Fruit fly (Drosophila melanogaster) whole organism, embryonic: ENCODE data around the gene CG31559.
A peak's percentile ranks its signal among the peaks of the same experiment; 100 is the strongest.

Source experiments
- Bgb ChIP-seq: fragments of 200-800 bp; sonication (Bioruptor generic); IDR thresholded peaks from 2 replicates; pipeline ENCODE4 v1.3.6; 2022; ENCODE audit warnings: missing biosample characterization, missing genetic modification characterization; ENCODE audit not compliant: partially characterized antibody
- CG10366 ChIP-seq: fragments of 200-800 bp; sonication (Bioruptor generic); IDR thresholded peaks from 2 replicates; pipeline ENCODE4 v1.3.6; 2022; ENCODE audit warnings: missing biosample characterization, missing genetic modification characterization
- CG10431 ChIP-seq: fragments of 200-800 bp; sonication (Bioruptor generic); optimal IDR thresholded peaks from 3 replicates; lab custom pipeline; 2018; ENCODE audit warnings: missing biosample characterization, mild to moderate bottlenecking, missing genetic modification characterization
- CG14667 ChIP-seq: fragments of 200-800 bp; sonication (Bioruptor generic); IDR thresholded peaks from 2 replicates; pipeline ENCODE4 v1.3.6; 2022; ENCODE audit warnings: missing biosample characterization, missing genetic modification characterization
- CG14710 ChIP-seq: fragments of 200-800 bp; sonication (Bioruptor generic); optimal IDR thresholded peaks from 3 replicates; lab custom pipeline; 2019; ENCODE audit warnings: missing biosample characterization, mild to moderate bottlenecking, missing genetic modification characterization, moderate library complexity
- CG14860 ChIP-seq: fragments of 200-800 bp; sonication (Bioruptor generic); IDR thresholded peaks from 3 replicates; pipeline ENCODE4 v1.3.6; 2022; ENCODE audit warnings: missing biosample characterization, missing genetic modification characterization; ENCODE audit not compliant: partially characterized antibody
- CG15601 ChIP-seq: fragments of 200-800 bp; sonication (Bioruptor generic); optimal IDR thresholded peaks from 3 replicates; lab custom pipeline; 2019; ENCODE audit warnings: missing biosample characterization, mild to moderate bottlenecking, missing genetic modification characterization, moderate library complexity
- CG17385 ChIP-seq: fragments of 200-800 bp; sonication (Bioruptor generic); optimal IDR thresholded peaks from 3 replicates; lab custom pipeline; 2018; ENCODE audit warnings: missing biosample characterization, mild to moderate bottlenecking, missing genetic modification characterization
- CG17612 ChIP-seq: fragments of 200-800 bp; sonication (Bioruptor generic); IDR thresholded peaks from 2 replicates; pipeline ENCODE4 v1.3.6; 2022; ENCODE audit warnings: missing biosample characterization, missing genetic modification characterization
- CG1832 ChIP-seq: fragments of 200-800 bp; sonication (Bioruptor generic); optimal IDR thresholded peaks from 2 replicates; lab custom pipeline; 2017; ENCODE audit warnings: missing biosample characterization, mild to moderate bottlenecking, missing genetic modification characterization, inconsistent platforms
- CG18599 ChIP-seq: fragments of 200-800 bp; sonication (Bioruptor generic); optimal IDR thresholded peaks from 3 replicates; lab custom pipeline; 2017; ENCODE audit warnings: missing biosample characterization, missing genetic modification characterization, mild to moderate bottlenecking, moderate library complexity, missing genetic modification reagents
- CG2120 ChIP-seq: fragments of 200-800 bp; sonication (Bioruptor generic); optimal IDR thresholded peaks from 3 replicates; lab custom pipeline; 2016; ENCODE audit warnings: missing biosample characterization, missing genetic modification characterization
- CG2712 ChIP-seq: fragments of 200-800 bp; optimal IDR thresholded peaks from 3 replicates; lab custom pipeline; 2019; ENCODE audit warnings: missing biosample characterization, mild to moderate bottlenecking, missing genetic modification characterization, moderate library complexity
- CG3065 ChIP-seq: fragments of 200-800 bp; sonication (Bioruptor generic); optimal IDR thresholded peaks from 2 replicates; lab custom pipeline; 2016; ENCODE audit warnings: missing biosample characterization, missing genetic modification characterization
- CG31388 ChIP-seq: fragments of 200-800 bp; sonication (Bioruptor generic); optimal IDR thresholded peaks from 2 replicates; lab custom pipeline; 2016; ENCODE audit warnings: missing biosample characterization, missing genetic modification characterization
- CG4820 ChIP-seq: fragments of 200-800 bp; sonication (Bioruptor generic); optimal IDR thresholded peaks from 3 replicates; lab custom pipeline; 2016; ENCODE audit warnings: missing biosample characterization, missing genetic modification characterization
- CG7745 ChIP-seq: fragments of 200-800 bp; sonication (Bioruptor generic); optimal IDR thresholded peaks from 2 replicates; lab custom pipeline; 2018; ENCODE audit warnings: missing biosample characterization, mild to moderate bottlenecking, missing genetic modification characterization, moderate library complexity
- CG7928 ChIP-seq: fragments of 200-800 bp; sonication (Bioruptor generic); optimal IDR thresholded peaks from 2 replicates; lab custom pipeline; 2017; ENCODE audit warnings: missing biosample characterization, mild to moderate bottlenecking, missing genetic modification characterization
- CG8281 ChIP-seq: fragments of 200-800 bp; sonication (Bioruptor generic); optimal IDR thresholded peaks from 2 replicates; lab custom pipeline; 2018; ENCODE audit warnings: missing biosample characterization, mild to moderate bottlenecking, missing genetic modification characterization, moderate library complexity
- CG8290 ChIP-seq, 3 experiments: fragments of 200-800 bp; sonication (Bioruptor generic); optimal IDR thresholded peaks; 2 replicates each; lab custom pipeline; 2016 to 2019; ENCODE audit warnings: missing biosample characterization in 3 of 3, missing genetic modification characterization in 3 of 3, mild to moderate bottlenecking in 2 of 3, moderate library complexity in 1 of 3
- CG8359 ChIP-seq: fragments of 200-800 bp; sonication (Bioruptor generic); optimal IDR thresholded peaks from 2 replicates; lab custom pipeline; 2017; ENCODE audit warnings: missing biosample characterization, mild to moderate bottlenecking, missing genetic modification characterization, borderline replicate concordance
- CTCF ChIP-seq: fragments of 200-800 bp; sonication (Bioruptor generic); optimal IDR thresholded peaks from 2 replicates; lab custom pipeline; 2017; ENCODE audit warnings: missing biosample characterization, mild to moderate bottlenecking, missing genetic modification characterization, moderate library complexity
- Doc3 ChIP-seq: fragments of 200-800 bp; sonication (Bioruptor generic); IDR thresholded peaks from 3 replicates; pipeline ENCODE4 v1.3.6; 2022; ENCODE audit warnings: missing biosample characterization, missing genetic modification characterization; ENCODE audit not compliant: partially characterized antibody
- Jarid2 ChIP-seq: fragments of 200-800 bp; sonication (Bioruptor generic); optimal IDR thresholded peaks from 3 replicates; lab custom pipeline; 2017; ENCODE audit warnings: mild to moderate bottlenecking, missing biosample characterization, missing genetic modification reagents, missing genetic modification characterization
- Lhr ChIP-seq: fragments of 200-800 bp; sonication (Bioruptor generic); optimal IDR thresholded peaks from 3 replicates; lab custom pipeline; 2017; ENCODE audit warnings: mild to moderate bottlenecking, missing biosample characterization, missing genetic modification reagents, missing genetic modification characterization
- Ptx1 ChIP-seq: fragments of 200-800 bp; sonication (Bioruptor generic); IDR thresholded peaks from 2 replicates; pipeline ENCODE4 v1.3.6; 2022; ENCODE audit warnings: missing biosample characterization, missing genetic modification characterization
- Rfx ChIP-seq: fragments of 200-800 bp; sonication (Bioruptor generic); IDR thresholded peaks from 2 replicates; pipeline ENCODE4 v1.3.6; 2022; ENCODE audit warnings: missing biosample characterization, missing genetic modification characterization
- Sry-β ChIP-seq: fragments of 200-800 bp; sonication (Bioruptor generic); optimal IDR thresholded peaks from 2 replicates; lab custom pipeline; 2018; ENCODE audit warnings: missing biosample characterization, mild to moderate bottlenecking, missing genetic modification characterization, moderate library complexity
- aop ChIP-seq: fragments of 200-800 bp; sonication (Bioruptor generic); IDR thresholded peaks from 2 replicates; pipeline ENCODE4 v1.3.6; 2022; ENCODE audit warnings: missing biosample characterization, missing genetic modification characterization
- az2 ChIP-seq: fragments of 200-800 bp; sonication (Bioruptor generic); optimal IDR thresholded peaks from 3 replicates; lab custom pipeline; 2016; ENCODE audit warnings: missing biosample characterization, missing genetic modification characterization
- bowl ChIP-seq: fragments of 200-800 bp; sonication (Bioruptor generic); IDR thresholded peaks from 2 replicates; pipeline ENCODE4 v1.3.6; 2022; ENCODE audit warnings: missing biosample characterization, missing genetic modification characterization
- bsh ChIP-seq, 2 experiments: fragments of 200-800 bp; sonication (Bioruptor generic); optimal IDR thresholded peaks; 2 replicates each; lab custom pipeline; 2017 to 2018; ENCODE audit warnings: mild to moderate bottlenecking in 2 of 2, missing biosample characterization in 2 of 2, missing genetic modification characterization in 2 of 2, moderate library complexity in 1 of 2
- corto ChIP-seq: fragments of 200-800 bp; sonication (Bioruptor generic); optimal IDR thresholded peaks from 2 replicates; lab custom pipeline; 2016; ENCODE audit warnings: missing biosample characterization, mild to moderate bottlenecking, missing genetic modification characterization, moderate library complexity
- gsb ChIP-seq: fragments of 200-800 bp; sonication (Bioruptor generic); IDR thresholded peaks from 2 replicates; pipeline ENCODE4 v1.3.6; 2022; ENCODE audit warnings: missing biosample characterization, missing genetic modification characterization
- hth ChIP-seq: fragments of >200 bp; optimal IDR thresholded peaks from 2 replicates; lab custom pipeline; 2017; ENCODE audit warnings: inconsistent platforms
- lola ChIP-seq, 3 experiments: fragments of >200 bp in 2 of 3; fragments of 200-800 bp in 1 of 3; sonication (Bioruptor generic) in 1 of 3; optimal IDR thresholded peaks; 2 replicates each; lab custom pipeline; 2017 to 2019; ENCODE audit warnings: missing biosample characterization in 3 of 3, missing genetic modification characterization in 3 of 3, mild to moderate bottlenecking in 1 of 3, moderate library complexity in 1 of 3
- maf-S ChIP-seq: fragments of 200-800 bp; sonication (Bioruptor generic); optimal IDR thresholded peaks from 2 replicates; lab custom pipeline; 2016; ENCODE audit warnings: missing biosample characterization, missing genetic modification characterization
- onecut ChIP-seq: fragments of 200-800 bp; sonication (Bioruptor generic); IDR thresholded peaks from 2 replicates; pipeline ENCODE4 v1.3.6; 2022; ENCODE audit warnings: missing biosample characterization, missing genetic modification characterization
- phol ChIP-seq: fragments of 200-800 bp; sonication (Bioruptor generic); optimal IDR thresholded peaks from 3 replicates; lab custom pipeline; 2018; ENCODE audit warnings: missing biosample characterization, mild to moderate bottlenecking, missing genetic modification characterization, moderate library complexity
- pita ChIP-seq: fragments of 200-800 bp; sonication (Bioruptor generic); optimal IDR thresholded peaks from 2 replicates; lab custom pipeline; 2017; ENCODE audit warnings: missing biosample characterization, mild to moderate bottlenecking, missing genetic modification characterization
- sens ChIP-seq: fragments of 200-800 bp; sonication (Bioruptor generic); peaks from one replicate; lab custom pipeline; 2016; ENCODE audit warnings: missing biosample characterization, missing genetic modification characterization
- seq ChIP-seq: fragments of 200-800 bp; sonication (Bioruptor generic); IDR thresholded peaks from 2 replicates; pipeline ENCODE4 v1.3.6; 2022; ENCODE audit warnings: missing biosample characterization, missing genetic modification characterization
- shn ChIP-seq: fragments of 200-800 bp; sonication (Bioruptor generic); optimal IDR thresholded peaks from 3 replicates; lab custom pipeline; 2016; ENCODE audit warnings: missing biosample characterization, missing genetic modification characterization
- slou ChIP-seq: fragments of 200-800 bp; sonication (Bioruptor generic); optimal IDR thresholded peaks from 3 replicates; lab custom pipeline; 2016; ENCODE audit warnings: missing biosample characterization, missing genetic modification characterization
- toy ChIP-seq: fragments of 200-800 bp; sonication (Bioruptor generic); IDR thresholded peaks from 2 replicates; pipeline ENCODE4 v1.3.6; 2022; ENCODE audit warnings: missing biosample characterization, missing genetic modification characterization
- vvl ChIP-seq: fragments of 200-800 bp; sonication (Bioruptor generic); IDR thresholded peaks from 2 replicates; pipeline ENCODE4 v1.3.6; 2022; ENCODE audit warnings: missing biosample characterization, missing genetic modification characterization
- zen2 ChIP-seq: fragments of 200-800 bp; sonication (Bioruptor generic); IDR thresholded peaks from 3 replicates; pipeline ENCODE4 v1.3.6; 2022; ENCODE audit warnings: missing biosample characterization, missing genetic modification characterization; ENCODE audit not compliant: partially characterized antibody

Gene CG31559

DNA sequence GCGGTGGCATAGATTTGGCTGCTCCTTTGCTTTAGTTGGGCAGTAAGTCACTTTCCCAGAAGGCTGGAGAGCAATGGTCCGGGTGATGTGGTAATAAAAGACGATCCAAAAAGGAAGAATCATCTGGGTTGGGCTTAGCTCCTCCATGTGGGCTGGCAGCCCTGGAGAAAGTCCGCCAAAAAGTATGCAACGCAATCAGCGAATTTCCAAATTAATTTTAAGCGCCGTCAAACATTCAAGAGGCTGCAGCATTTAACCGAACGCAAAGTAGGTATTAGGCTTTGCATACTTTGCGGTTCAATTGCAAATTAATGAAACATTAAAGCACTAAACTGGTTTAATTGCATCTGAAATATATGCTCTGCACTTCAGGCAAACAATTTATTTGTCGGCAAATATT, 7.4 kb downstream of the CG31559 start (continued):
- TF ChIP-seq onecut (GFP tag; lab: Robert Waterston, UW): no peak
- TF ChIP-seq CG15601 (tag; lab: Kevin White, UChicago): no peak
- no peak for TF ChIP-seq slou (GFP tag; lab: Kevin White, UChicago)
- 0 out of 2 replicates have a peak, but pooled peaks have one; percentile 30 for TF ChIP-seq CG17612 (GFP tag; lab: Robert Waterston, UW)
- peak; percentile 33 for TF ChIP-seq CTCF
- TF ChIP-seq Lhr (GFP tag; lab: Kevin White, UChicago): peak; percentile 6
- TF ChIP-seq lola (GFP tag; optimal IDR thresholded peaks at IDR 0.05; lab: Kevin White, UChicago): no peak
- TF ChIP-seq Rfx (GFP tag; lab: Robert Waterston, UW): peak; percentile 23; the same call in 1 of the 2 replicates
- no peak for TF ChIP-seq CG8281
- TF ChIP-seq az2: no peak
- TF ChIP-seq CG10366 (GFP tag; lab: Robert Waterston, UW): no peak
- no peak for TF ChIP-seq phol (tag; lab: Kevin White, UChicago)
- TF ChIP-seq toy: no peak
- peak; percentile 69 for TF ChIP-seq CG7928
- no peak for TF ChIP-seq corto
- TF ChIP-seq Jarid2: no peak
- TF ChIP-seq CG10431 (GFP tag; lab: Kevin White, UChicago): no peak
- no peak for TF ChIP-seq Doc3 (GFP tag; lab: Robert Waterston, UW)
- no peak for TF ChIP-seq CG14860 (GFP tag; lab: Robert Waterston, UW)
- no peak for TF ChIP-seq CG3065 (GFP tag; lab: Kevin White, UChicago)
- no peak for TF ChIP-seq CG1832 (GFP tag; lab: Kevin White, UChicago)
- no peak for TF ChIP-seq CG8290 (GFP tag; optimal IDR thresholded peaks at IDR 0.05; lab: Kevin White, UChicago)
- no peak for TF ChIP-seq CG8290 (tag; optimal IDR thresholded peaks at IDR 0.05; lab: Kevin White, UChicago)
- no peak for TF ChIP-seq CG4820 (GFP tag; lab: Kevin White, UChicago)
- TF ChIP-seq CG14710 (tag; lab: Kevin White, UChicago): no peak
- TF ChIP-seq bsh (GFP tag; optimal IDR thresholded peaks at IDR 0.05; lab: Kevin White, UChicago): no peak
- TF ChIP-seq vvl (GFP tag; lab: Robert Waterston, UW): 0 out of 2 replicates have a peak, but pooled peaks have one; percentile 38
- TF ChIP-seq shn: no peak
- TF ChIP-seq CG8359 (GFP tag; lab: Kevin White, UChicago): no peak
- TF ChIP-seq Bgb: peak; percentile 23; the same call in 1 of the 2 replicates
- TF ChIP-seq maf-S (GFP tag; lab: Kevin White, UChicago): no peak
- peak; percentile 24; the same call in 1 of the 3 replicates for TF ChIP-seq zen2 (GFP tag; lab: Robert Waterston, UW)
- no peak for TF ChIP-seq Ptx1 (GFP tag; lab: Robert Waterston, UW)
- no peak for TF ChIP-seq seq
- TF ChIP-seq sens: peak; percentile 14
- no peak for TF ChIP-seq hth (lab: Kevin White, UChicago)
- TF ChIP-seq CG2120: no peak
- TF ChIP-seq, all 482 proteins: peak for 11

DNA sequence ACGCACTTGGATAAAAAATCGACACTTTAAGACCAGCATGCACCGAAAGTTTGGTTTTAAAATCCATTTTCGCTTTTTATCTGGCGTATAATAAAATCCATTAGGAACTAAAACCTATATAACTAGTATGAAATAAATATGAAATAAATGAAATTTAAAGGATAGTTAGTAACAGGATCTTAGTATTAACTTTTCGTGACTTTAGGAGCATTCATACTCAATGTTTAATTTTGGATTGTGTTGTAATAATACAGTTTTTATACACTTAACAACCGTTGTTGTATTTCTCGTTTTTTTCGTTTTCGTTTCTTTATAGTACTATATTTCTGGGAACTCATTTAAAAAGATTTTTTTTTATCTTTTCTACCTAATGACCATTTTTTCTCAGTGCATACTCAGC, 7.9 kb downstream of the CG31559 start:
- TF ChIP-seq CG2712 (tag; lab: Kevin White, UChicago) (no peak), CG18599 (no peak), CG14667 (no peak), CG7745 (tag; lab: Kevin White, UChicago) (no peak), CG17385 (no peak), gsb (GFP tag; lab: Robert Waterston, UW) (no peak), Sry-β (GFP tag; lab: Kevin White, UChicago) (no peak), CG31388 (no peak), bowl (GFP tag; lab: Robert Waterston, UW) (no peak), aop (GFP tag; lab: Robert Waterston, UW) (no peak), pita (no peak)
